Fruit fly (Drosophila melanogaster): ENCODE results near the gene CG13970.

CG13970 gene

dm6 chr2L:20120388-20121232 lies 16.7 kb upstream of the CG13970 start (continued):
- TF ChIP-seq bowl (GFP tag; IDR thresholded peaks at IDR 0.05) = no peak; the same call in 1 of the 2 replicates
- TF ChIP-seq CG3281 (GFP tag; optimal IDR thresholded peaks at IDR 0.05) = peak; percentile 56
- peak; percentile 85 for TF ChIP-seq CG8765 (GFP tag; IDR thresholded peaks at IDR 0.05)
- peak; percentile 95 for TF ChIP-seq CG14667 (GFP tag; IDR thresholded peaks at IDR 0.05)
- peak; percentile 16 for TF ChIP-seq Dp (GFP tag; optimal IDR thresholded peaks at IDR 0.05)
- peak; percentile 60 for TF ChIP-seq CG43689 (GFP tag; IDR thresholded peaks at IDR 0.05)
- peak; percentile 91 for TF ChIP-seq vvl (GFP tag; IDR thresholded peaks at IDR 0.05)
- TF ChIP-seq pfk (GFP tag; optimal IDR thresholded peaks at IDR 0.05) = peak; percentile 45
- TF ChIP-seq CG34224 (GFP tag; IDR thresholded peaks at IDR 0.05; ENCODE audit: partially characterized antibody) = peak; percentile 67
- peak; percentile 67; the same call in 1 of the 2 replicates for TF ChIP-seq CG6689 (GFP tag; IDR thresholded peaks at IDR 0.05)
- no peak for TF ChIP-seq CG4360 (GFP tag; IDR thresholded peaks at IDR 0.05)
- peak; percentile 88 for TF ChIP-seq Taf1 (GFP tag; IDR thresholded peaks at IDR 0.05)
- peak; percentile 82 for TF ChIP-seq aop (GFP tag; IDR thresholded peaks at IDR 0.05)
- TF ChIP-seq wek (GFP tag; optimal IDR thresholded peaks at IDR 0.05) = peak; percentile 68
- peak; percentile 19 for TF ChIP-seq CG11723 (GFP tag; optimal IDR thresholded peaks at IDR 0.05)
- TF ChIP-seq CG4730 (GFP tag; IDR thresholded peaks at IDR 0.05) = peak; percentile 93
- peak; percentile 94 for TF ChIP-seq CG10959 (GFP tag; IDR thresholded peaks at IDR 0.05)
- TF ChIP-seq H2.0 (GFP tag; IDR thresholded peaks at IDR 0.05) = peak; percentile 95
- peak; percentile 88 for TF ChIP-seq Sox102F (GFP tag; optimal IDR thresholded peaks at IDR 0.05)
- TF ChIP-seq NFAT (GFP tag; IDR thresholded peaks at IDR 0.05) = peak; percentile 99
- peak; percentile 93 for TF ChIP-seq CG2120 (GFP tag; optimal IDR thresholded peaks at IDR 0.05)
- peak; percentile 83 for TF ChIP-seq CG14014 (GFP tag; IDR thresholded peaks at IDR 0.05)
- TF ChIP-seq fru (optimal IDR thresholded peaks at IDR 0.05) = no peak
- TF ChIP-seq Camta (GFP tag; optimal IDR thresholded peaks at IDR 0.05) = peak; percentile 92
- TF ChIP-seq Awh (GFP tag; IDR thresholded peaks at IDR 0.05) = peak; percentile 91
- peak; percentile 78 for TF ChIP-seq CG10209 (GFP tag; optimal IDR thresholded peaks at IDR 0.05)
- peak; percentile 95 for TF ChIP-seq H15 (GFP tag; IDR thresholded peaks at IDR 0.05)
- peak; percentile 87 for TF ChIP-seq CG11398 (GFP tag; optimal IDR thresholded peaks at IDR 0.05)
- TF ChIP-seq Hsf (GFP tag; optimal IDR thresholded peaks at IDR 0.05) = peak; percentile 96
- TF ChIP-seq nerfin-2 (GFP tag; IDR thresholded peaks at IDR 0.05; ENCODE audit: partially characterized antibody) = peak; percentile 62
- TF ChIP-seq CG14710 (tag; optimal IDR thresholded peaks at IDR 0.05) = peak; percentile 76
- TF ChIP-seq CG6254 (GFP tag; optimal IDR thresholded peaks at IDR 0.05) = peak; percentile 26
- peak; percentile 85 for TF ChIP-seq caup (GFP tag; optimal IDR thresholded peaks at IDR 0.05; ENCODE audit: severe bottlenecking)
- TF ChIP-seq gcm (GFP tag; optimal IDR thresholded peaks at IDR 0.05) = no peak
- TF ChIP-seq cwo (GFP tag; optimal IDR thresholded peaks at IDR 0.05) = peak; percentile 46
- TF ChIP-seq scrt (GFP tag; optimal IDR thresholded peaks at IDR 0.05) = peak; percentile 6
- no peak for TF ChIP-seq CG11695 (GFP tag; IDR thresholded peaks at IDR 0.05)
- TF ChIP-seq usp (GFP tag; optimal IDR thresholded peaks at IDR 0.05) = no peak
- TF ChIP-seq CG1647 (GFP tag; optimal IDR thresholded peaks at IDR 0.05) = peak; percentile 86
- TF ChIP-seq stc (GFP tag; IDR thresholded peaks at IDR 0.05) = no peak; the same call in 1 of the 2 replicates
- peak; percentile 92 for TF ChIP-seq p53 (GFP tag; optimal IDR thresholded peaks at IDR 0.05)
- TF ChIP-seq CG7928 (GFP tag; optimal IDR thresholded peaks at IDR 0.05) = no peak
- TF ChIP-seq trem (tag; optimal IDR thresholded peaks at IDR 0.05) = peak; percentile 64
- peak; percentile 96 for TF ChIP-seq Dbx (GFP tag; IDR thresholded peaks at IDR 0.05)
- peak; percentile 76 for TF ChIP-seq BEAF-32 (GFP tag; optimal IDR thresholded peaks at IDR 0.05)
- peak; percentile 68 for TF ChIP-seq Xrp1 (GFP tag; IDR thresholded peaks at IDR 0.05)
- peak; percentile 57; the same call in 2 of the 3 replicates for TF ChIP-seq CG14860 (GFP tag; IDR thresholded peaks at IDR 0.05; ENCODE audit: partially characterized antibody)
- TF ChIP-seq CG13775 (GFP tag; optimal IDR thresholded peaks at IDR 0.05) = peak; percentile 75
- TF ChIP-seq CG15011 (GFP tag; optimal IDR thresholded peaks at IDR 0.05) = peak; percentile 22

Data from whole organism, embryonic.